Worm (Caenorhabditis elegans): ENCODE measurements around the gene nhr-199.

DNA sequence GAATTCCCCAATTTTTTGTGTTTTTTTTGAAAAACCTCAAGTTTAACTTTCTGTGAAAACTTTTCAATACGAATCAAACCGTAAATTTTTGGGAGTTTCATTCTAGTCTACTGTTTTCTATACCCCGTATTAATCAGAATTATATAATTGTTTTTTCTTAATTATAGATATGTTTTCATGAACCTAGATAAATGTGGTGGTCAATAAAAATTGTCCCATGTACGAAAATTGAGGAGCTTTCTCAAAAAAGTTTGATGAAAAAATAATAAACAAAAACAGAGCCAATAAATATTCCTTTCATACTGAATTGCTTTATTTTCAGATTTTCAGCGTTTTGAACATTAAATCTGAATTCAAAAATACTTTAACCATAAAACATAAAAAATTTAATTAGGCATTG lies 10.7 kb upstream of the nhr-199 start, which contains the start of gene Y6E2A.1:
- no peak for TF ChIP-seq tbx-37 (GFP tag; conservative IDR thresholded peaks at IDR 0.05)
- TF ChIP-seq aly-1 (tag; optimal IDR thresholded peaks at IDR 0.05), result no peak
- no peak for TF ChIP-seq ama-1 (optimal IDR thresholded peaks at IDR 0.05)
- TF ChIP-seq scrt-1 (GFP tag; IDR thresholded peaks at IDR 0.05), result no peak
- TF ChIP-seq ceh-13 (GFP tag; optimal IDR thresholded peaks at IDR 0.05), result no peak
- no peak for TF ChIP-seq flt-1 (GFP tag; IDR thresholded peaks at IDR 0.05)
- TF ChIP-seq hnd-1 (tag; optimal IDR thresholded peaks at IDR 0.05), result no peak
- TF ChIP-seq sea-1 (GFP tag; conservative IDR thresholded peaks at IDR 0.05), result no peak

All from whole organism, early embryonic.